Worm (Caenorhabditis elegans) whole organism, midembryonic: ENCODE results near the gene Y69H2.10.

ENCODE experiments used
- flt-1 ChIP-seq: fragments of 200-800 bp; sonication (Bioruptor generic); IDR thresholded peaks from 2 replicates; pipeline ENCODE4 v1.3.6; 2022; ENCODE audit warnings: missing genetic modification characterization, missing compliant biosample characterization
- ztf-23 ChIP-seq: fragments of 200-800 bp; sonication (Bioruptor generic); IDR thresholded peaks from 2 replicates; pipeline ENCODE4 v1.3.6; 2022; ENCODE audit warnings: missing genetic modification reagents, missing genetic modification characterization, missing compliant biosample characterization

- TF ChIP-seq flt-1 (GFP tag; lab: Robert Waterston, UW) (no peak), ztf-23 (GFP tag; lab: Robert Waterston, UW) (no peak)
These were observed 40.0 kb downstream of the Y69H2.10 start for ce11 chrV:18710045-18710490.
